Fruit fly (Drosophila melanogaster) whole organism, pupa: ENCODE data around the gene Dscam3.

ENCODE experiments used
- CG10348 ChIP-seq: fragments of 200-800 bp; sonication (Bioruptor generic); IDR thresholded peaks from 2 replicates; pipeline ENCODE4 v1.3.6; 2022; ENCODE audit warnings: missing biosample characterization, missing genetic modification characterization
- CG12605 ChIP-seq: fragments of 200-800 bp; sonication (Bioruptor generic); IDR thresholded peaks from 2 replicates; pipeline ENCODE4 v1.3.6; 2022; ENCODE audit warnings: missing biosample characterization, missing genetic modification characterization
- CG13204 ChIP-seq: fragments of 200-800 bp; sonication (Bioruptor generic); optimal IDR thresholded peaks from 2 replicates; lab custom pipeline; 2018; ENCODE audit warnings: missing biosample characterization, mild to moderate bottlenecking, missing genetic modification characterization, moderate library complexity
- CG14655 ChIP-seq: fragments of 200-800 bp; sonication (Bioruptor generic); optimal IDR thresholded peaks from 3 replicates; lab custom pipeline; 2017; ENCODE audit warnings: mild to moderate bottlenecking, missing biosample characterization, missing genetic modification reagents, missing genetic modification characterization
- CG15710 ChIP-seq: fragments of 200-800 bp; sonication (Bioruptor generic); optimal IDR thresholded peaks from 2 replicates; lab custom pipeline; 2018; ENCODE audit warnings: missing biosample characterization, mild to moderate bottlenecking, missing genetic modification characterization, moderate library complexity
- CG17806 ChIP-seq: fragments of 200-800 bp; sonication (Bioruptor generic); optimal IDR thresholded peaks from 2 replicates; lab custom pipeline; 2018; ENCODE audit warnings: missing biosample characterization, mild to moderate bottlenecking, missing genetic modification characterization, moderate library complexity
- CG32121 ChIP-seq: fragments of 200-800 bp; sonication (Bioruptor generic); IDR thresholded peaks from 2 replicates; pipeline ENCODE4 v1.3.6; 2022; ENCODE audit warnings: missing biosample characterization, missing genetic modification characterization
- CG34367 ChIP-seq: fragments of 200-800 bp; sonication (Bioruptor generic); optimal IDR thresholded peaks from 2 replicates; lab custom pipeline; 2018; ENCODE audit warnings: missing biosample characterization, mild to moderate bottlenecking, missing genetic modification characterization
- CG4496 ChIP-seq: fragments of 200-800 bp; sonication (Bioruptor generic); IDR thresholded peaks from 3 replicates; pipeline ENCODE4 v1.3.6; 2022; ENCODE audit warnings: missing biosample characterization, missing genetic modification characterization
- CG8159 ChIP-seq: fragments of 200-800 bp; sonication (Bioruptor generic); optimal IDR thresholded peaks from 3 replicates; lab custom pipeline; 2018; ENCODE audit warnings: missing biosample characterization, mild to moderate bottlenecking, missing genetic modification characterization, moderate library complexity
- CG8301 ChIP-seq: fragments of 200-800 bp; sonication (Bioruptor generic); optimal IDR thresholded peaks from 2 replicates; lab custom pipeline; 2018; ENCODE audit warnings: missing biosample characterization, mild to moderate bottlenecking, missing genetic modification characterization
- CG9948 ChIP-seq: fragments of 200-800 bp; sonication (Bioruptor generic); optimal IDR thresholded peaks from 2 replicates; lab custom pipeline; 2018; ENCODE audit warnings: missing biosample characterization, mild to moderate bottlenecking, missing genetic modification characterization, moderate library complexity
- D1 ChIP-seq: fragments of 200-800 bp; sonication (Bioruptor generic); optimal IDR thresholded peaks from 2 replicates; lab custom pipeline; 2018; ENCODE audit warnings: missing biosample characterization, mild to moderate bottlenecking, missing genetic modification characterization, moderate library complexity
- EcR ChIP-seq: fragments of 200-800 bp; sonication (Bioruptor generic); optimal IDR thresholded peaks from 3 replicates; lab custom pipeline; 2019; ENCODE audit warnings: missing biosample characterization, missing genetic modification characterization, mild to moderate bottlenecking, moderate library complexity, missing genetic modification reagents
- Ets98B ChIP-seq: fragments of 200-800 bp; sonication (Bioruptor generic); IDR thresholded peaks from 2 replicates; pipeline ENCODE4 v1.3.6; 2022; ENCODE audit warnings: missing biosample characterization, missing genetic modification characterization
- Pif1A ChIP-seq: fragments of 200-800 bp; sonication (Bioruptor generic); optimal IDR thresholded peaks from 3 replicates; lab custom pipeline; 2016; ENCODE audit warnings: missing biosample characterization, missing genetic modification characterization
- Pif1B ChIP-seq: fragments of 200-800 bp; sonication (Bioruptor generic); optimal IDR thresholded peaks from 3 replicates; lab custom pipeline; 2016; ENCODE audit warnings: missing biosample characterization, missing genetic modification characterization
- Snoo ChIP-seq: fragments of 200-800 bp; sonication (Bioruptor generic); optimal IDR thresholded peaks from 3 replicates; lab custom pipeline; 2017; ENCODE audit warnings: missing biosample characterization, mild to moderate bottlenecking, missing genetic modification characterization, inconsistent platforms
- fd96Ca ChIP-seq: fragments of 200-800 bp; sonication (Bioruptor generic); IDR thresholded peaks from 3 replicates; pipeline ENCODE4 v1.3.6; 2022; ENCODE audit warnings: missing biosample characterization, missing genetic modification characterization
- gl ChIP-seq: fragments of 200-800 bp; sonication (Bioruptor generic); optimal IDR thresholded peaks from 2 replicates; lab custom pipeline; 2018; ENCODE audit warnings: missing biosample characterization, mild to moderate bottlenecking, missing genetic modification characterization
- rn ChIP-seq: fragments of 200-800 bp; sonication (Bioruptor generic); IDR thresholded peaks from 2 replicates; pipeline ENCODE4 v1.3.6; 2022; ENCODE audit warnings: missing biosample characterization, missing genetic modification characterization

Dscam3 gene

dm6 chr3R:17505599-17505998, at the start of gene Dscam3:
Dscam3 (minus strand) TSS chr3R:17505667.
- TF ChIP-seq Ets98B (GFP tag; lab: Robert Waterston, UW) = no peak
- no peak for TF ChIP-seq CG34367 (tag; lab: Kevin White, UChicago)
- no peak for TF ChIP-seq CG12605 (GFP tag; lab: Robert Waterston, UW)
- TF ChIP-seq gl (tag; lab: Kevin White, UChicago) = no peak
- no peak for TF ChIP-seq CG8159 (tag; lab: Kevin White, UChicago)
- TF ChIP-seq Pif1B (GFP tag; lab: Kevin White, UChicago) = no peak
- TF ChIP-seq CG9948 (tag; lab: Kevin White, UChicago) = no peak
- no peak for TF ChIP-seq CG13204 (GFP tag; lab: Kevin White, UChicago)
- no peak for TF ChIP-seq CG15710 (tag; lab: Kevin White, UChicago)
- TF ChIP-seq Snoo (tag; lab: Kevin White, UChicago) = no peak
- no peak for TF ChIP-seq CG8301 (tag; lab: Kevin White, UChicago)
- TF ChIP-seq CG4496 (GFP tag; lab: Robert Waterston, UW) = no peak
- no peak for TF ChIP-seq EcR

dm6 chr3R:17550827-17551468, 45.5 kb upstream of the Dscam3 start:
- no peak for TF ChIP-seq EcR

- no peak for TF ChIP-seq CG9948 (tag; lab: Kevin White, UChicago)
- TF ChIP-seq CG32121 (GFP tag; lab: Robert Waterston, UW) = no peak
- no peak for TF ChIP-seq CG4496 (GFP tag; lab: Robert Waterston, UW)
- no peak for TF ChIP-seq CG17806 (tag; lab: Kevin White, UChicago)
- TF ChIP-seq CG8301 (tag; lab: Kevin White, UChicago) = no peak
- TF ChIP-seq rn = no peak
- TF ChIP-seq CG15710 (tag; lab: Kevin White, UChicago) = no peak
- no peak for TF ChIP-seq Snoo (tag; lab: Kevin White, UChicago)
- no peak for TF ChIP-seq gl (tag; lab: Kevin White, UChicago)
- TF ChIP-seq fd96Ca (GFP tag; lab: Robert Waterston, UW) = no peak
- no peak for TF ChIP-seq CG13204 (GFP tag; lab: Kevin White, UChicago)
- TF ChIP-seq CG12605 (GFP tag; lab: Robert Waterston, UW) = no peak
- TF ChIP-seq Pif1A (GFP tag; lab: Kevin White, UChicago) = no peak
- TF ChIP-seq Ets98B (GFP tag; lab: Robert Waterston, UW) = no peak
- TF ChIP-seq EcR = no peak
- TF ChIP-seq Pif1B (GFP tag; lab: Kevin White, UChicago) = no peak
- TF ChIP-seq CG10348 (GFP tag; lab: Robert Waterston, UW) = no peak
- no peak for TF ChIP-seq CG8159 (tag; lab: Kevin White, UChicago)
Measured at dm6 chr3R:17549985-17550384, 44.5 kb upstream of the Dscam3 start.

- no peak for TF ChIP-seq rn
- TF ChIP-seq gl (tag; lab: Kevin White, UChicago) = no peak
- no peak for TF ChIP-seq CG8159 (tag; lab: Kevin White, UChicago)
- TF ChIP-seq EcR = no peak
- TF ChIP-seq fd96Ca (GFP tag; lab: Robert Waterston, UW) = no peak
- no peak for TF ChIP-seq CG8301 (tag; lab: Kevin White, UChicago)
- no peak for TF ChIP-seq Pif1A (GFP tag; lab: Kevin White, UChicago)
- TF ChIP-seq CG17806 (tag; lab: Kevin White, UChicago) = no peak
- no peak for TF ChIP-seq CG34367 (tag; lab: Kevin White, UChicago)
- TF ChIP-seq CG15710 (tag; lab: Kevin White, UChicago) = no peak
- TF ChIP-seq, all 21 proteins: peak for 0
Measured at dm6 chr3R:17546115-17546705, 40.7 kb upstream of the Dscam3 start, which contains the start of gene Prx3. Prx3 (minus strand) TSS chr3R:17546531.

dm6 chr3R:17544594-17544993, 39.1 kb upstream of the Dscam3 start:
- no peak for TF ChIP-seq CG12605 (GFP tag; lab: Robert Waterston, UW)
- no peak for TF ChIP-seq Snoo (tag; lab: Kevin White, UChicago)
- TF ChIP-seq CG34367 (tag; lab: Kevin White, UChicago) = no peak
- TF ChIP-seq CG13204 (GFP tag; lab: Kevin White, UChicago) = no peak
- TF ChIP-seq CG9948 (tag; lab: Kevin White, UChicago) = no peak
- TF ChIP-seq Ets98B (GFP tag; lab: Robert Waterston, UW) = no peak
- TF ChIP-seq D1 = no peak
- no peak for TF ChIP-seq gl (tag; lab: Kevin White, UChicago)
- TF ChIP-seq CG15710 (tag; lab: Kevin White, UChicago) = no peak
- no peak for TF ChIP-seq EcR
- no peak for TF ChIP-seq Pif1B (GFP tag; lab: Kevin White, UChicago)
- TF ChIP-seq CG8301 (tag; lab: Kevin White, UChicago) = no peak
- TF ChIP-seq CG32121 (GFP tag; lab: Robert Waterston, UW) = no peak
- TF ChIP-seq CG14655 (GFP tag; lab: Kevin White, UChicago) = no peak
- TF ChIP-seq Pif1A (GFP tag; lab: Kevin White, UChicago) = no peak
- TF ChIP-seq rn = no peak
- no peak for TF ChIP-seq CG8159 (tag; lab: Kevin White, UChicago)
- TF ChIP-seq fd96Ca (GFP tag; lab: Robert Waterston, UW) = no peak

dm6 chr3R:17540497-17540822, 35.0 kb upstream of the Dscam3 start:
- no peak for TF ChIP-seq CG14655 (GFP tag; lab: Kevin White, UChicago)
